Worm (Caenorhabditis elegans): Measurements from ENCODE around the gene srt-54.

DNA sequence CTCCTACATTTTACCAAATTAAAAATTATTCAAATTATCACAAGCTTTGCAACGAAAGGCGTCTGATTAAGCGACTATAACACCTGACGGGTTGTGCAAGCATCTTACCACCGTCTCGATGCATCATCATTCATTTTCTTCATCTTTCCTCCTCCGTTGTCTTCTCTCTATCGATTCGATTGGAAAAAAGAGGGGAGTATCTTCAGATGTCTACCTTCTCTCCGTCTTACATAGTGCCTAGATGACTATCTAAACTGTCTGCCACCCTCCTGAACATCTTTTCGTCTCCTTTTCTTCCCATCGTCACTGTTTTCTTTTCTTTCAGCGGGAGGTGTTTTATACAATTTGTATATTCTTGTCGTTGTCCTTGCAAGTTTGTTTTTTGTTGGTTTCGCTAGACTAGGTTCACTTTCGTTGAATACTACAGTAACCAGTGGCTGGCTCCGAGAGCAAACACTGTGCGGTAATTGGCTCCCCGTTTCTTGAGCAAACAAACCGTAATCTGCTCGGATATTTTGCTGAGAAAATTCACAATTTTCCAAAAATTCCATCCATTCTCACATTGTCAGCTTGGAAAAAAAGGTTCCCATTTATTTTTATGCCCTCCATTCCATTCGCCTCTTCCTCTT lies 42.4 kb downstream of the srt-54 start:
- TF ChIP-seq ceh-63 (GFP tag; optimal IDR thresholded peaks at IDR 0.05): no peak
- no peak for TF ChIP-seq ceh-88 (GFP tag; IDR thresholded peaks at IDR 0.05)
- TF ChIP-seq lin-39 (tag; optimal IDR thresholded peaks at IDR 0.05): no peak
- TF ChIP-seq sptf-1 (tag; optimal IDR thresholded peaks at IDR 0.05): no peak

All from whole organism, L1 larva.